Worm (Caenorhabditis elegans) whole organism, early embryonic: ENCODE data around the gene F08G12.11.

Source experiments
- B0310.2 ChIP-seq: sonication (generic microtip); optimal IDR thresholded peaks from 2 replicates; lab custom pipeline; 2016; ENCODE audit warnings: mild to moderate bottlenecking, missing genetic modification characterization, missing compliant biosample characterization
- F13C5.2 ChIP-seq: sonication (generic microtip); optimal IDR thresholded peaks from 2 replicates; lab custom pipeline; 2017; ENCODE audit warnings: mild to moderate bottlenecking, missing genetic modification characterization, inconsistent platforms, missing compliant biosample characterization
- aly-1 ChIP-seq: sonication (generic microtip); optimal IDR thresholded peaks from 2 replicates; lab custom pipeline; 2016; ENCODE audit warnings: missing genetic modification characterization, missing compliant biosample characterization
- ama-1 ChIP-seq: fragments of 150-350 bp; optimal IDR thresholded peaks from 2 replicates; lab custom pipeline; 2014
- ceh-13 ChIP-seq: fragments of 200-800 bp; sonication (Bioruptor generic); optimal IDR thresholded peaks from 2 replicates; lab custom pipeline; 2018; ENCODE audit warnings: mild to moderate bottlenecking, missing genetic modification characterization, missing compliant biosample characterization
- ceh-36 ChIP-seq: sonication (generic microtip); optimal IDR thresholded peaks from 2 replicates; lab custom pipeline; 2016; ENCODE audit warnings: missing genetic modification characterization, inconsistent platforms, missing compliant biosample characterization
- ets-7 ChIP-seq: sonication (generic microtip); optimal IDR thresholded peaks from 2 replicates; lab custom pipeline; 2016; ENCODE audit warnings: missing genotype, missing genetic modification characterization, missing compliant biosample characterization
- flt-1 ChIP-seq: fragments of 200-800 bp; sonication (Bioruptor generic); IDR thresholded peaks from 2 replicates; pipeline ENCODE4 v1.3.6; 2022; ENCODE audit warnings: missing genetic modification characterization, missing compliant biosample characterization
- hmbx-1 ChIP-seq: sonication (generic microtip); optimal IDR thresholded peaks from 2 replicates; lab custom pipeline; 2016; ENCODE audit warnings: mild to moderate bottlenecking, missing genetic modification characterization, missing compliant biosample characterization
- hmg-4 ChIP-seq: fragments of 200-800 bp; sonication (Bioruptor generic); optimal IDR thresholded peaks from 2 replicates; lab custom pipeline; 2018; ENCODE audit warnings: mild to moderate bottlenecking, missing genetic modification characterization, missing compliant biosample characterization
- hnd-1 ChIP-seq: sonication (generic microtip); optimal IDR thresholded peaks from 2 replicates; lab custom pipeline; 2016; ENCODE audit warnings: missing genetic modification characterization, missing compliant biosample characterization
- pes-1 ChIP-seq: fragments of 200-800 bp; sonication (Bioruptor generic); IDR thresholded peaks from 2 replicates; pipeline ENCODE4 v1.3.6; 2022; ENCODE audit warnings: missing genetic modification reagents, missing genetic modification characterization, missing compliant biosample characterization
- scrt-1 ChIP-seq: fragments of 200-800 bp; sonication (Bioruptor generic); IDR thresholded peaks from 2 replicates; pipeline ENCODE4 v1.3.6; 2022; ENCODE audit warnings: missing genetic modification characterization, missing compliant biosample characterization
- sea-1 ChIP-seq: fragments of 200-800 bp; sonication (Bioruptor generic); conservative IDR thresholded peaks from 2 replicates; pipeline ENCODE4 v1.3.6; 2022; ENCODE audit warnings: missing genetic modification characterization, missing compliant biosample characterization
- tbx-11 ChIP-seq: fragments of 200-800 bp; sonication (Bioruptor generic); IDR thresholded peaks from 2 replicates; pipeline ENCODE4 v1.3.6; 2022; ENCODE audit warnings: missing genetic modification characterization, missing compliant biosample characterization
- tbx-37 ChIP-seq: fragments of 200-800 bp; sonication (Bioruptor generic); conservative IDR thresholded peaks from 2 replicates; pipeline ENCODE4 v1.3.6; 2022; ENCODE audit warnings: missing genetic modification reagents, missing genetic modification characterization, missing compliant biosample characterization
- tra-4 ChIP-seq: sonication (generic microtip); optimal IDR thresholded peaks from 2 replicates; lab custom pipeline; 2017; ENCODE audit warnings: missing genetic modification characterization, missing compliant biosample characterization

Gene F08G12.11

ce11 chrX:11307056-11307455 is 8.3 kb downstream of the F08G12.11 start, which contains the start of gene vhl-1:
TSS of gene vhl-1 (plus strand) at chrX:11307356.
- TF ChIP-seq hmg-4 (GFP tag; lab: Kevin White, UChicago) = no peak
- no peak for TF ChIP-seq ets-7
- TF ChIP-seq hmbx-1 (tag; lab: Kevin White, UChicago) = no peak
- no peak for TF ChIP-seq ceh-36 (tag; lab: Kevin White, UChicago)
- no peak for TF ChIP-seq tbx-37 (GFP tag; lab: Robert Waterston, UW)
- no peak for TF ChIP-seq pes-1 (GFP tag; lab: Robert Waterston, UW)
- TF ChIP-seq F13C5.2 (tag; lab: Kevin White, UChicago) = no peak
- TF ChIP-seq B0310.2 (tag; lab: Kevin White, UChicago) = no peak
- TF ChIP-seq tbx-11 (GFP tag; lab: Robert Waterston, UW) = no peak
- TF ChIP-seq scrt-1 = no peak
- TF ChIP-seq aly-1 (tag; lab: Kevin White, UChicago) = no peak
- TF ChIP-seq ama-1 (lab: Kevin White, UChicago) = no peak
- no peak for TF ChIP-seq tra-4
- TF ChIP-seq ceh-13 (GFP tag; lab: Kevin White, UChicago) = no peak

- TF ChIP-seq tra-4 (no peak), ets-7 (no peak), tbx-37 (GFP tag; lab: Robert Waterston, UW) (no peak), hnd-1 (tag; lab: Kevin White, UChicago) (no peak), F13C5.2 (tag; lab: Kevin White, UChicago) (no peak), hmg-4 (GFP tag; lab: Kevin White, UChicago) (no peak), hmbx-1 (tag; lab: Kevin White, UChicago) (no peak), flt-1 (GFP tag; lab: Robert Waterston, UW) (no peak), scrt-1 (no peak), pes-1 (GFP tag; lab: Robert Waterston, UW) (no peak), ceh-13 (GFP tag; lab: Kevin White, UChicago) (no peak), tbx-11 (GFP tag; lab: Robert Waterston, UW) (no peak), ceh-36 (tag; lab: Kevin White, UChicago) (no peak), aly-1 (tag; lab: Kevin White, UChicago) (no peak), ama-1 (lab: Kevin White, UChicago) (no peak), B0310.2 (tag; lab: Kevin White, UChicago) (no peak)
These were observed 9.6 kb downstream of the F08G12.11 start, which contains the start of gene F08G12.1 for ce11 chrX:11305773-11306172. TSS of gene F08G12.1 (minus strand) at chrX:11305873.

- TF ChIP-seq F13C5.2 (tag; lab: Kevin White, UChicago) (peak; percentile 47), ets-7 (peak; percentile 13), hmg-4 (GFP tag; lab: Kevin White, UChicago) (peak; percentile 82), tbx-37 (GFP tag; lab: Robert Waterston, UW) (no peak), scrt-1 (no peak; the same call in 1 of the 2 replicates)
These were observed 15.6 kb downstream of the F08G12.11 start, which contains the start of the genes snrp-40.1 and F08G12.3 for ce11 chrX:11299642-11300307. TSS of gene snrp-40.1 (minus strand) at chrX:11299784. TSS of gene F08G12.3 (plus strand) at chrX:11300257.

ce11 chrX:11296683-11297365 is 18.5 kb downstream of the F08G12.11 start, which contains the start of gene inx-2:
TSS of gene inx-2 (minus strand) at chrX:11296733.
- peak; percentile 61 for TF ChIP-seq hmg-4 (GFP tag; lab: Kevin White, UChicago)
- TF ChIP-seq F13C5.2 (tag; lab: Kevin White, UChicago) = no peak

- TF ChIP-seq hmbx-1 (tag; lab: Kevin White, UChicago) (no peak), ceh-13 (GFP tag; lab: Kevin White, UChicago) (no peak), tbx-11 (GFP tag; lab: Robert Waterston, UW) (no peak), flt-1 (GFP tag; lab: Robert Waterston, UW) (no peak), tra-4 (no peak), ama-1 (lab: Kevin White, UChicago) (no peak), ceh-36 (tag; lab: Kevin White, UChicago) (no peak), scrt-1 (no peak), pes-1 (GFP tag; lab: Robert Waterston, UW) (no peak), F13C5.2 (tag; lab: Kevin White, UChicago) (no peak), aly-1 (tag; lab: Kevin White, UChicago) (no peak), sea-1 (GFP tag; lab: Robert Waterston, UW) (no peak), tbx-37 (GFP tag; lab: Robert Waterston, UW) (no peak), hmg-4 (GFP tag; lab: Kevin White, UChicago) (no peak), B0310.2 (tag; lab: Kevin White, UChicago) (no peak)
These were observed 24.8 kb downstream of the F08G12.11 start for ce11 chrX:11290528-11290927.

- TF ChIP-seq ets-7 (no peak), hmg-4 (GFP tag; lab: Kevin White, UChicago) (no peak)
These were observed 25.4 kb downstream of the F08G12.11 start for ce11 chrX:11289925-11290324.

- TF ChIP-seq pes-1 (GFP tag; lab: Robert Waterston, UW) = no peak
- no peak for TF ChIP-seq hnd-1 (tag; lab: Kevin White, UChicago)
- no peak for TF ChIP-seq flt-1 (GFP tag; lab: Robert Waterston, UW)
- no peak for TF ChIP-seq ceh-13 (GFP tag; lab: Kevin White, UChicago)
- no peak for TF ChIP-seq aly-1 (tag; lab: Kevin White, UChicago)
- TF ChIP-seq tbx-11 (GFP tag; lab: Robert Waterston, UW) = no peak
- TF ChIP-seq ama-1 (lab: Kevin White, UChicago) = no peak
- TF ChIP-seq tbx-37 (GFP tag; lab: Robert Waterston, UW) = no peak
- TF ChIP-seq scrt-1 = no peak
These were observed 27.8 kb downstream of the F08G12.11 start, which contains the start of gene F38B2.4 for ce11 chrX:11287617-11288016. TSS of gene F38B2.4 (minus strand) at chrX:11287717.
